Fruit fly (Drosophila melanogaster): ENCODE measurements around the gene Mnt.

- TF ChIP-seq CG33017 (tag; optimal IDR thresholded peaks at IDR 0.05) (peak; percentile 5), pad (GFP tag; optimal IDR thresholded peaks at IDR 0.05) (no peak), CG12768 (GFP tag; optimal IDR thresholded peaks at IDR 0.05) (no peak)
These were observed 78.9 kb downstream of the Mnt start for dm6 chrX:3750232-3751075.
